Fruit fly (Drosophila melanogaster): ENCODE measurements around the gene elg1.

elg1 gene

DNA sequence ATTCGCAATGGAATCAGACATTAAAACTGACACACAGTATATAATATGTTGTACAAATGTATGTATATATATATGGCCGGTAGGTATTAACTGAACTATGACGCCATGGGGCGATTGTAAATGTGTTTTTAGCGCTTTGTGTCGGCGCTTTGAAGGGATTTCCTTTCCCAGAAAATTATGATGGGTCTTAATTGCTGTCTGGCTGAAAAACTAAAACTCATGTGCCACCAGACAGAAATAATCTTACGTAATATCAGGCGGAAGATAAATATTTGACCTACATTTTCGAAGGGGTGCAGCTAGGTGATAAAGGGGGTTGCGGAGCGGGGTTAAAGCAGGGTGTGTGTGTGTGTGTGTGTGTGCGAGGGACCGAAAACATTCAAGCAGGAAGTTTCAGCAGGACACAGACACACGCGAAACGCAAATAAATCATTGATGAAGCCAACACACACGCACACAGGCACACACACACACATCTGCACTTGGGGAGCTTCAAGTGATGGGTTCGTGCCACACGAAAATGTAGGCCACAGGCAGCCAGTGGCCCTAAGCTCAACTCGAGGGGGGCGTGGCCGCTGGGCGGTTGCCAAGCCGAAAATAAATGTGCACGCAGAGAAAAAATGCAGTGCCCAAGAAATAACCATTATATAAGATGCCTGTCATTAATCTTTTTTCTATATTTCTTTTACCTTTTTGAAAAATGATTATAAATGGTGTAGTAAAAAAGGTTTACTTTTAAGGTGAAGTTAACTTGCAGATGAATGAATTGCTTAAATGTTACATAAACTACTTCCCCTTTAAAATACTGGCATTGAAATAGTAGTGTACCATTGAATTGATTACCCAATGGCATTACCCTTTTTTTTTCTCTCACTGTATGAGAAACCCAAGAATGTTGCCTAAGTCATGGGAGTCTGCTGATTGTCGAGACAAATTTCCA is 25.7 kb downstream of the elg1 start (continued):
- peak; percentile 2 for TF ChIP-seq jumu (GFP tag; optimal IDR thresholded peaks at IDR 0.05)
- peak; percentile 10 for TF ChIP-seq CG8089 (GFP tag; optimal IDR thresholded peaks at IDR 0.05)
- TF ChIP-seq CG3407 (GFP tag; optimal IDR thresholded peaks at IDR 0.05) = peak; percentile 37
- no peak for TF ChIP-seq toy (GFP tag; IDR thresholded peaks at IDR 0.05)
- no peak for TF ChIP-seq Neu2 (GFP tag; optimal IDR thresholded peaks at IDR 0.05; ENCODE audit: borderline replicate concordance)
- no peak for TF ChIP-seq p53 (GFP tag; optimal IDR thresholded peaks at IDR 0.05)
- TF ChIP-seq Usf (GFP tag; optimal IDR thresholded peaks at IDR 0.05) = no peak
- no peak for TF ChIP-seq D (optimal IDR thresholded peaks at IDR 0.05)
- TF ChIP-seq D (GFP tag; optimal IDR thresholded peaks at IDR 0.05) = peak; percentile 30
- TF ChIP-seq CG11695 (GFP tag; IDR thresholded peaks at IDR 0.05) = peak; percentile 57; the same call in 1 of the 3 replicates
- TF ChIP-seq CG10209 (GFP tag; optimal IDR thresholded peaks at IDR 0.05) = peak; percentile 50
- no peak for TF ChIP-seq Lpt (GFP tag; optimal IDR thresholded peaks at IDR 0.05)
- TF ChIP-seq Vsx1 (GFP tag; optimal IDR thresholded peaks at IDR 0.05) = no peak
- no peak for TF ChIP-seq dimm (GFP tag; IDR thresholded peaks at IDR 0.05)
- peak; percentile 65 for TF ChIP-seq CG6689 (GFP tag; IDR thresholded peaks at IDR 0.05)
- no peak for TF ChIP-seq tll (GFP tag; optimal IDR thresholded peaks at IDR 0.05)
- no peak for TF ChIP-seq CG10274 (GFP tag; optimal IDR thresholded peaks at IDR 0.05)
- TF ChIP-seq lbe (GFP tag; optimal IDR thresholded peaks at IDR 0.05) = no peak
- no peak for TF ChIP-seq CG6175 (GFP tag; IDR thresholded peaks at IDR 0.05)
- peak; percentile 5 for TF ChIP-seq tap (tag; optimal IDR thresholded peaks at IDR 0.05)
- peak; percentile 16 for TF ChIP-seq CG12744 (GFP tag; optimal IDR thresholded peaks at IDR 0.05)
- TF ChIP-seq CG12391 (tag; optimal IDR thresholded peaks at IDR 0.05) = peak; percentile 63
- no peak for TF ChIP-seq Taf1 (GFP tag; IDR thresholded peaks at IDR 0.05)
- no peak for TF ChIP-seq Hr78 (GFP tag; optimal IDR thresholded peaks at IDR 0.05)
- TF ChIP-seq CG3847 (GFP tag; IDR thresholded peaks at IDR 0.05) = no peak; the same call in 1 of the 2 replicates
- TF ChIP-seq CG11093 (GFP tag; IDR thresholded peaks at IDR 0.05) = 0 out of 3 replicates have a peak, but pooled peaks have one; percentile 14
- no peak for TF ChIP-seq CG30020 (tag; optimal IDR thresholded peaks at IDR 0.05)
- TF ChIP-seq Oaz (GFP tag; IDR thresholded peaks at IDR 0.05) = no peak
- TF ChIP-seq Dfd (GFP tag; optimal IDR thresholded peaks at IDR 0.05) = no peak
- TF ChIP-seq nerfin-2 (GFP tag; IDR thresholded peaks at IDR 0.05; ENCODE audit: partially characterized antibody) = no peak
- no peak for TF ChIP-seq CG18011 (GFP tag; optimal IDR thresholded peaks at IDR 0.05)
- TF ChIP-seq emc (GFP tag; optimal IDR thresholded peaks at IDR 0.05) = no peak
- no peak for TF ChIP-seq CG4617 (GFP tag; optimal IDR thresholded peaks at IDR 0.05; ENCODE audit: borderline replicate concordance)
- peak; percentile 44 for TF ChIP-seq Dek (tag; optimal IDR thresholded peaks at IDR 0.05)
- no peak for TF ChIP-seq Tbp (GFP tag; optimal IDR thresholded peaks at IDR 0.05)
- no peak for TF ChIP-seq mirr (GFP tag; optimal IDR thresholded peaks at IDR 0.05)
- peak; percentile 65 for TF ChIP-seq CG18262 (tag; optimal IDR thresholded peaks at IDR 0.05)
- peak in 1 of 2 experiments; percentile 28 for TF ChIP-seq Eip74EF (GFP tag; optimal IDR thresholded peaks at IDR 0.05)
- peak; percentile 3 for TF ChIP-seq CG11723 (GFP tag; optimal IDR thresholded peaks at IDR 0.05)
- no peak for TF ChIP-seq CG34224 (GFP tag; IDR thresholded peaks at IDR 0.05; ENCODE audit: partially characterized antibody)
- TF ChIP-seq CG2202 (tag; optimal IDR thresholded peaks at IDR 0.05) = no peak
- peak; percentile 15 for TF ChIP-seq Fer2 (tag; optimal IDR thresholded peaks at IDR 0.05)
- TF ChIP-seq CG32532 (GFP tag; IDR thresholded peaks at IDR 0.05) = peak; percentile 20; the same call in 1 of the 2 replicates
- no peak; the same call in 2 of the 3 replicates for TF ChIP-seq Aef1 (GFP tag; IDR thresholded peaks at IDR 0.05)
- TF ChIP-seq CHES-1-like (GFP tag; optimal IDR thresholded peaks at IDR 0.05) = peak; percentile 23
- TF ChIP-seq fd3F (GFP tag; optimal IDR thresholded peaks at IDR 0.05) = peak; percentile 11
- TF ChIP-seq CG4424 (GFP tag; optimal IDR thresholded peaks at IDR 0.05) = peak; percentile 53
- TF ChIP-seq sima (GFP tag; optimal IDR thresholded peaks at IDR 0.05) = no peak
